Fruit fly (Drosophila melanogaster): ENCODE measurements around the gene jar.

The jar gene

DNA sequence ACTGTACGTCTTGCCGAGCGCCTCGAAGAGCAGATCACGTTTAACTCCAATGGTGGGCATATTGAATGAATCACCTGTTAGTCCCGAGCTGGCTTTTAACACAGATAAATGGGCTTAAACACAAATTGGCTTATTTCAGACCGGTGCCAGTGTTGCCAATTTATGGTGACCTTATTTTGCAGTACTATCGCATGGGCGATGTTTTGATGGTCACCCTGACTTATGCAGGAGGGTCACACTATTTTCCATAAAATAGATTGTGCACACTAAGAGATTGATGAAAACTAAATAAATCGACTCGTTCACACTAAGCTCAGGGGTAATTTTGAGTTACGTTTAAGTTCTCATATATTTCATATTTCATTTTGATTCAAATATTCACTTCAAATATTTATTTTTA is 18.5 kb downstream of the jar start, which contains the start of gene beta-PheRS (continued):
- TF ChIP-seq ab (GFP tag; optimal IDR thresholded peaks at IDR 0.05) = no peak
- no peak for TF ChIP-seq nau (GFP tag; optimal IDR thresholded peaks at IDR 0.05)
- TF ChIP-seq CG10366 (GFP tag; IDR thresholded peaks at IDR 0.05) = peak; percentile 38; the same call in 1 of the 2 replicates
- TF ChIP-seq esg (GFP tag; conservative IDR thresholded peaks at IDR 0.05) = 0 out of 2 replicates have a peak, but pooled peaks have one; percentile 29
- peak; percentile 80 for TF ChIP-seq CG14860 (GFP tag; IDR thresholded peaks at IDR 0.05; ENCODE audit: partially characterized antibody)
- TF ChIP-seq H2.0 (GFP tag; IDR thresholded peaks at IDR 0.05) = peak; percentile 55
- peak; percentile 8 for TF ChIP-seq pum (GFP tag; optimal IDR thresholded peaks at IDR 0.05)
- TF ChIP-seq unpg (GFP tag; optimal IDR thresholded peaks at IDR 0.05) = no peak
- peak; percentile 76 for TF ChIP-seq CG17829 (tag; optimal IDR thresholded peaks at IDR 0.05)
- TF ChIP-seq CG11560 (tag; IDR thresholded peaks at IDR 0.05) = no peak
- TF ChIP-seq Xbp1 (GFP tag; optimal IDR thresholded peaks at IDR 0.05) = peak; percentile 72
- peak; percentile 78 for TF ChIP-seq hb (GFP tag; IDR thresholded peaks at IDR 0.05; ENCODE audit: partially characterized antibody)
- no peak for TF ChIP-seq aop (GFP tag; IDR thresholded peaks at IDR 0.05)
- no peak for TF ChIP-seq Fer1 (GFP tag; optimal IDR thresholded peaks at IDR 0.05)
- TF ChIP-seq CG17568 (GFP tag; optimal IDR thresholded peaks at IDR 0.05) = no peak
- no peak for TF ChIP-seq CG8281 (tag; optimal IDR thresholded peaks at IDR 0.05)
- no peak for TF ChIP-seq sens-2 (GFP tag; IDR thresholded peaks at IDR 0.05)
- no peak for TF ChIP-seq CG2875 (GFP tag; optimal IDR thresholded peaks at IDR 0.05)
- peak; percentile 41; the same call in 1 of the 3 replicates for TF ChIP-seq ken (GFP tag; IDR thresholded peaks at IDR 0.05)
- TF ChIP-seq Eip74EF (GFP tag; optimal IDR thresholded peaks at IDR 0.05) = no peak
- TF ChIP-seq lilli (GFP tag; optimal IDR thresholded peaks at IDR 0.05) = peak; percentile 66
- no peak for TF ChIP-seq Tbp (GFP tag; optimal IDR thresholded peaks at IDR 0.05)
- TF ChIP-seq Ravus (GFP tag; IDR thresholded peaks at IDR 0.05) = no peak
- TF ChIP-seq hth (optimal IDR thresholded peaks at IDR 0.05) = no peak
- no peak for TF ChIP-seq lab (GFP tag; optimal IDR thresholded peaks at IDR 0.05)
- TF ChIP-seq Deaf1 (tag; optimal IDR thresholded peaks at IDR 0.05) = no peak
- peak; percentile 48; the same call in 1 of the 2 replicates for TF ChIP-seq CG6272 (GFP tag; IDR thresholded peaks at IDR 0.05)
- peak; percentile 59 for TF ChIP-seq Dref (GFP tag; IDR thresholded peaks at IDR 0.05)
- no peak for TF ChIP-seq Neu2 (GFP tag; optimal IDR thresholded peaks at IDR 0.05; ENCODE audit: borderline replicate concordance)
- TF ChIP-seq Gsc (GFP tag; IDR thresholded peaks at IDR 0.05) = no peak
- TF ChIP-seq CG34376 (GFP tag; optimal IDR thresholded peaks at IDR 0.05) = peak; percentile 30
- TF ChIP-seq CG42726 (GFP tag; IDR thresholded peaks at IDR 0.05; ENCODE audit: partially characterized antibody) = peak; percentile 97
- TF ChIP-seq Taf1 (GFP tag; IDR thresholded peaks at IDR 0.05) = no peak
- TF ChIP-seq Ets97D (GFP tag; optimal IDR thresholded peaks at IDR 0.05) = peak; percentile 91
- peak; percentile 94 for TF ChIP-seq Ets65A (GFP tag)
- peak; percentile 50; the same call in 1 of the 2 replicates for TF ChIP-seq CG9215 (GFP tag; IDR thresholded peaks at IDR 0.05)
- no peak for TF ChIP-seq CG7928 (GFP tag; optimal IDR thresholded peaks at IDR 0.05)
- TF ChIP-seq en (GFP tag; optimal IDR thresholded peaks at IDR 0.05) = no peak
- TF ChIP-seq ase (GFP tag; IDR thresholded peaks at IDR 0.05) = no peak
- TF ChIP-seq Rx (GFP tag; IDR thresholded peaks at IDR 0.05) = 0 out of 2 replicates have a peak, but pooled peaks have one; percentile 30
- TF ChIP-seq CG1647 (GFP tag; optimal IDR thresholded peaks at IDR 0.05) = peak; percentile 57
- TF ChIP-seq gce (GFP tag; IDR thresholded peaks at IDR 0.05) = no peak
- peak; percentile 75 for TF ChIP-seq CG14014 (GFP tag; IDR thresholded peaks at IDR 0.05)
- TF ChIP-seq caup (GFP tag; optimal IDR thresholded peaks at IDR 0.05; ENCODE audit: severe bottlenecking) = no peak
- peak; percentile 69 for TF ChIP-seq CHES-1-like (GFP tag; optimal IDR thresholded peaks at IDR 0.05)
- peak; percentile 42 for TF ChIP-seq CG10979 (tag; optimal IDR thresholded peaks at IDR 0.05)
- no peak for TF ChIP-seq Blimp-1 (GFP tag; optimal IDR thresholded peaks at IDR 0.05)
- no peak for TF ChIP-seq Hmr (GFP tag; optimal IDR thresholded peaks at IDR 0.05)
- TF ChIP-seq cas (GFP tag; IDR thresholded peaks at IDR 0.05) = no peak
- no peak for TF ChIP-seq exex (tag; optimal IDR thresholded peaks at IDR 0.05)
- peak; percentile 51 for TF ChIP-seq shn (GFP tag; optimal IDR thresholded peaks at IDR 0.05)

Data from whole organism, embryonic.